Fruit fly (Drosophila melanogaster) whole organism, embryonic: ENCODE data around the gene MED4.

Experiments
- Aef1 ChIP-seq: fragments of 200-800 bp; sonication (Bioruptor generic); IDR thresholded peaks from 3 replicates; pipeline ENCODE4 v1.3.6; 2022; ENCODE audit warnings: missing biosample characterization, missing genetic modification characterization
- Asciz ChIP-seq: fragments of 200-800 bp; sonication (Bioruptor generic); optimal IDR thresholded peaks from 2 replicates; lab custom pipeline; 2017; ENCODE audit warnings: missing biosample characterization, mild to moderate bottlenecking, missing genetic modification characterization, missing genetic modification reagents
- B-H2 ChIP-seq: fragments of 200-800 bp; sonication (Bioruptor generic); optimal IDR thresholded peaks from 2 replicates; lab custom pipeline; 2018; ENCODE audit warnings: missing biosample characterization, mild to moderate bottlenecking, missing genetic modification characterization
- CG10274 ChIP-seq: fragments of 200-800 bp; sonication (Bioruptor generic); optimal IDR thresholded peaks from 3 replicates; lab custom pipeline; 2017; ENCODE audit warnings: missing biosample characterization, mild to moderate bottlenecking, missing genetic modification characterization
- CG10366 ChIP-seq: fragments of 200-800 bp; sonication (Bioruptor generic); IDR thresholded peaks from 2 replicates; pipeline ENCODE4 v1.3.6; 2022; ENCODE audit warnings: missing biosample characterization, missing genetic modification characterization
- CG10565 ChIP-seq: fragments of 200-800 bp; sonication (Bioruptor generic); optimal IDR thresholded peaks from 3 replicates; lab custom pipeline; 2016; ENCODE audit warnings: missing biosample characterization, mild to moderate bottlenecking, missing genetic modification characterization
- CG11085 ChIP-seq: fragments of 200-800 bp; sonication (Bioruptor generic); IDR thresholded peaks from 2 replicates; pipeline ENCODE4 v1.3.6; 2022; ENCODE audit warnings: missing biosample characterization, missing genetic modification characterization
- CG11560 ChIP-seq: fragments of 200-800 bp; sonication (Bioruptor generic); IDR thresholded peaks from 3 replicates; pipeline ENCODE4 v1.3.6; 2022; ENCODE audit warnings: missing biosample characterization, missing genetic modification characterization
- CG12071 ChIP-seq: fragments of 200-800 bp; sonication (Bioruptor generic); optimal IDR thresholded peaks from 3 replicates; lab custom pipeline; 2018; ENCODE audit warnings: missing biosample characterization, mild to moderate bottlenecking, missing genetic modification characterization
- CG12391 ChIP-seq: fragments of 200-800 bp; sonication (Bioruptor generic); optimal IDR thresholded peaks from 3 replicates; lab custom pipeline; 2018; ENCODE audit warnings: missing biosample characterization, mild to moderate bottlenecking, missing genetic modification characterization, moderate library complexity
- CG13775 ChIP-seq: fragments of 200-800 bp; sonication (Bioruptor generic); optimal IDR thresholded peaks from 3 replicates; lab custom pipeline; 2017; ENCODE audit warnings: missing biosample characterization, mild to moderate bottlenecking, missing genetic modification characterization
- CG14050 ChIP-seq: fragments of 200-800 bp; sonication (Bioruptor generic); IDR thresholded peaks from 3 replicates; pipeline ENCODE4 v1.3.6; 2022; ENCODE audit warnings: missing biosample characterization, missing genetic modification characterization
- CG15011 ChIP-seq: fragments of 200-800 bp; sonication (Bioruptor generic); optimal IDR thresholded peaks from 3 replicates; lab custom pipeline; 2018; ENCODE audit warnings: missing biosample characterization, mild to moderate bottlenecking, missing genetic modification characterization
- CG15696 ChIP-seq: fragments of 200-800 bp; sonication (Bioruptor generic); optimal IDR thresholded peaks from 2 replicates; lab custom pipeline; 2019; ENCODE audit warnings: missing biosample characterization, mild to moderate bottlenecking, missing genetic modification characterization, moderate library complexity
- CG17328 ChIP-seq: fragments of 200-800 bp; sonication (Bioruptor generic); IDR thresholded peaks from 2 replicates; pipeline ENCODE4 v1.3.6; 2022; ENCODE audit warnings: missing biosample characterization, missing genetic modification characterization
- CG17359 ChIP-seq: fragments of 200-800 bp; sonication (Bioruptor generic); optimal IDR thresholded peaks from 3 replicates; lab custom pipeline; 2018; ENCODE audit warnings: missing biosample characterization, mild to moderate bottlenecking, missing genetic modification characterization, moderate library complexity
- CG17612 ChIP-seq: fragments of 200-800 bp; sonication (Bioruptor generic); IDR thresholded peaks from 2 replicates; pipeline ENCODE4 v1.3.6; 2022; ENCODE audit warnings: missing biosample characterization, missing genetic modification characterization
- CG18619 ChIP-seq: fragments of 200-800 bp; sonication (Bioruptor generic); optimal IDR thresholded peaks from 3 replicates; lab custom pipeline; 2017; ENCODE audit warnings: missing biosample characterization, mild to moderate bottlenecking, missing genetic modification characterization
- CG2120 ChIP-seq: fragments of 200-800 bp; sonication (Bioruptor generic); optimal IDR thresholded peaks from 3 replicates; lab custom pipeline; 2016; ENCODE audit warnings: missing biosample characterization, missing genetic modification characterization
- CG2199 ChIP-seq: fragments of 200-800 bp; sonication (Bioruptor generic); IDR thresholded peaks from 3 replicates; pipeline ENCODE4 v1.3.6; 2022; ENCODE audit warnings: missing biosample characterization, missing genetic modification characterization
- CG32767 ChIP-seq: fragments of 200-800 bp; sonication (Bioruptor generic); IDR thresholded peaks from 2 replicates; pipeline ENCODE4 v1.3.6; 2022; ENCODE audit warnings: missing biosample characterization, missing genetic modification characterization
- CG34422 ChIP-seq: fragments of 200-800 bp; sonication (Bioruptor generic); IDR thresholded peaks from 3 replicates; pipeline ENCODE4 v1.3.6; 2022; ENCODE audit warnings: missing biosample characterization, missing genetic modification characterization
- CG3847 ChIP-seq: fragments of 200-800 bp; sonication (Bioruptor generic); IDR thresholded peaks from 2 replicates; pipeline ENCODE4 v1.3.6; 2022; ENCODE audit warnings: missing biosample characterization, missing genetic modification characterization
- CG43689 ChIP-seq: fragments of 200-800 bp; sonication (Bioruptor generic); IDR thresholded peaks from 2 replicates; pipeline ENCODE4 v1.3.6; 2022; ENCODE audit warnings: missing biosample characterization, missing genetic modification characterization
- CG4707 ChIP-seq: fragments of 200-800 bp; sonication (Bioruptor generic); optimal IDR thresholded peaks from 2 replicates; lab custom pipeline; 2018; ENCODE audit warnings: missing biosample characterization, mild to moderate bottlenecking, missing genetic modification characterization, moderate library complexity
- CG5953 ChIP-seq: fragments of 200-800 bp; sonication (Bioruptor generic); IDR thresholded peaks from 2 replicates; pipeline ENCODE4 v1.3.6; 2022; ENCODE audit warnings: missing biosample characterization, missing genetic modification characterization
- CG6175 ChIP-seq: fragments of 200-800 bp; sonication (Bioruptor generic); IDR thresholded peaks from 3 replicates; pipeline ENCODE4 v1.3.6; 2022; ENCODE audit warnings: missing biosample characterization, missing genetic modification characterization
- CG8924 ChIP-seq: fragments of 200-800 bp; optimal IDR thresholded peaks from 3 replicates; lab custom pipeline; 2019; ENCODE audit warnings: missing biosample characterization, mild to moderate bottlenecking, missing genetic modification characterization, moderate library complexity
- CG9876 ChIP-seq: fragments of 200-800 bp; sonication (Bioruptor generic); optimal IDR thresholded peaks from 2 replicates; lab custom pipeline; 2016; ENCODE audit warnings: missing biosample characterization, missing genetic modification characterization
- ERR ChIP-seq: fragments of 200-800 bp; sonication (Bioruptor generic); optimal IDR thresholded peaks from 2 replicates; lab custom pipeline; 2016; ENCODE audit warnings: missing biosample characterization, missing genetic modification characterization
- H2.0 ChIP-seq: fragments of 200-800 bp; sonication (Bioruptor generic); IDR thresholded peaks from 2 replicates; pipeline ENCODE4 v1.3.6; 2022; ENCODE audit warnings: missing biosample characterization, missing genetic modification characterization
- HHEX ChIP-seq: fragments of 200-800 bp; sonication (Bioruptor generic); optimal IDR thresholded peaks from 3 replicates; lab custom pipeline; 2017; ENCODE audit warnings: missing biosample characterization, mild to moderate bottlenecking, missing genetic modification characterization, missing genetic modification reagents
- Hsf ChIP-seq: fragments of 200-800 bp; sonication (Bioruptor generic); optimal IDR thresholded peaks from 3 replicates; lab custom pipeline; 2016; ENCODE audit warnings: missing biosample characterization, missing genetic modification characterization
- Meics ChIP-seq: fragments of 200-800 bp; sonication (Bioruptor generic); optimal IDR thresholded peaks from 2 replicates; lab custom pipeline; 2017; ENCODE audit warnings: missing biosample characterization, mild to moderate bottlenecking, missing genetic modification characterization
- NC2β ChIP-seq: fragments of 200-800 bp; sonication (Bioruptor generic); optimal IDR thresholded peaks from 2 replicates; lab custom pipeline; 2016; ENCODE audit warnings: missing biosample characterization, missing genetic modification characterization
- NFAT ChIP-seq: fragments of 200-800 bp; sonication (Bioruptor generic); IDR thresholded peaks from 2 replicates; pipeline ENCODE4 v1.3.6; 2022; ENCODE audit warnings: missing biosample characterization, missing genetic modification characterization
- Spps ChIP-seq: fragments of 200-800 bp; sonication (Bioruptor generic); optimal IDR thresholded peaks from 2 replicates; lab custom pipeline; 2018; ENCODE audit warnings: missing biosample characterization, mild to moderate bottlenecking, missing genetic modification characterization
- corto ChIP-seq: fragments of 200-800 bp; sonication (Bioruptor generic); optimal IDR thresholded peaks from 2 replicates; lab custom pipeline; 2016; ENCODE audit warnings: missing biosample characterization, mild to moderate bottlenecking, missing genetic modification characterization, moderate library complexity
- danr ChIP-seq: fragments of 200-800 bp; sonication (Bioruptor generic); IDR thresholded peaks from 2 replicates; pipeline ENCODE4 v1.3.6; 2022; ENCODE audit warnings: missing biosample characterization, missing genetic modification characterization
- gcm ChIP-seq: fragments of 200-800 bp; sonication (Bioruptor generic); optimal IDR thresholded peaks from 2 replicates; lab custom pipeline; 2019; ENCODE audit warnings: missing biosample characterization, mild to moderate bottlenecking, missing genetic modification characterization, moderate library complexity
- lola ChIP-seq, 3 experiments: fragments of >200 bp in 2 of 3; fragments of 200-800 bp in 1 of 3; sonication (Bioruptor generic) in 1 of 3; optimal IDR thresholded peaks; 2 replicates each; lab custom pipeline; 2017 to 2019; ENCODE audit warnings: missing biosample characterization in 3 of 3, missing genetic modification characterization in 3 of 3, mild to moderate bottlenecking in 1 of 3, moderate library complexity in 1 of 3
- nmo ChIP-seq: fragments of 200-800 bp; sonication (Bioruptor generic); optimal IDR thresholded peaks from 2 replicates; lab custom pipeline; 2018; ENCODE audit warnings: missing biosample characterization, mild to moderate bottlenecking, missing genetic modification characterization, moderate library complexity
- nom ChIP-seq: fragments of 200-800 bp; sonication (Bioruptor generic); optimal IDR thresholded peaks from 2 replicates; lab custom pipeline; 2017; ENCODE audit warnings: missing biosample characterization, missing genetic modification characterization, mild to moderate bottlenecking, moderate library complexity, missing genetic modification reagents
- rib ChIP-seq: fragments of 200-800 bp; sonication (Bioruptor generic); IDR thresholded peaks from 2 replicates; pipeline ENCODE4 v1.3.6; 2022; ENCODE audit warnings: missing biosample characterization, missing genetic modification characterization
- sc ChIP-seq, 3 experiments: fragments of >200 bp in 2 of 3; fragments of 200-800 bp in 1 of 3; sonication (Bioruptor generic) in 1 of 3; optimal IDR thresholded peaks; 2 replicates in 2 of 3; 3 replicates in 1 of 3; lab custom pipeline; 2017; ENCODE audit warnings: mild to moderate bottlenecking in 1 of 3, missing biosample characterization in 1 of 3, missing genetic modification characterization in 1 of 3, missing genetic modification reagents in 1 of 3
- slou ChIP-seq: fragments of 200-800 bp; sonication (Bioruptor generic); optimal IDR thresholded peaks from 3 replicates; lab custom pipeline; 2016; ENCODE audit warnings: missing biosample characterization, missing genetic modification characterization
- trem ChIP-seq: fragments of 200-800 bp; optimal IDR thresholded peaks from 3 replicates; lab custom pipeline; 2019; ENCODE audit warnings: missing biosample characterization, mild to moderate bottlenecking, missing genetic modification characterization, moderate library complexity
- twi ChIP-seq: fragments of 200-800 bp; optimal IDR thresholded peaks from 2 replicates; lab custom pipeline; 2019; ENCODE audit warnings: missing biosample characterization, mild to moderate bottlenecking, missing genetic modification characterization, moderate library complexity
- usp ChIP-seq: fragments of >200 bp; optimal IDR thresholded peaks from 2 replicates; lab custom pipeline; 2017; ENCODE audit warnings: missing biosample characterization, missing genetic modification characterization

Gene MED4

DNA sequence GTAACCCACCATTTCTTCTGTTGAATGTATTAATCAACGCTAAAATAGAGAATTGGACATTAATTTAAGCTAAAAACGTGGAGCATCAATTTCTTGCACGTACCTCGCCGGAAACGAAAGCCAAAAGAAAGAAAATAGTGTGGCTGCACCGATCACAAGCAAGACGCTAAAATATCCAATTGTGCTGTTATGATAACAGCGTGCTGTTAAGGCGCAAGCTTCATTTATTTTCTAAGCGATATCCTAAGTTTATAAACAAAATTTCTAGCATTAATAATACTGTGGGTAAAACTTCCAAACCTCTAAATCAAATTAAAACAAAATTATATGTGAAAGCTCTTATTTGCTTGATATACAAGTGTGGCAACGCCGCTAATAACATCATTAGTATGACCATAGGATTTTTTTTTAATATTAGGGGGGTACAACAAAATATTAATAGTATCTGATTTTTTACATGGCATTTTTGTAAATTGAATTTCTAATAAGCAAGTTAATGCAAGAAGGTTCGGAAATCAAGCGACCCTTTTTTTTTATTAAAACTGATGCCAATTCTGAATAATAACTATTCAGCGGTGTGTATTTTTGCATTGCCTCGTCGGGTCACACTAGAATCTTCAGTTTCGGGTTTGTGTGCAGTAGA, 9.0 kb downstream of the MED4 start, which contains the start of the genes RpL18 and Neos (continued):
- TF ChIP-seq CG15011, result peak; percentile 72
- peak; percentile 43 for TF ChIP-seq CG9876 (GFP tag; lab: Kevin White, UChicago)
- TF ChIP-seq CG12071 (GFP tag; lab: Kevin White, UChicago), result peak; percentile 79
- peak; percentile 66 for TF ChIP-seq CG17359
- TF ChIP-seq H2.0 (GFP tag; lab: Robert Waterston, UW), result peak; percentile 26; the same call in 1 of the 2 replicates
- TF ChIP-seq CG2120, result peak; percentile 82
- TF ChIP-seq CG10274 (GFP tag; lab: Kevin White, UChicago), result peak; percentile 56
- peak; percentile 54; the same call in 1 of the 3 replicates for TF ChIP-seq CG34422 (GFP tag; lab: Robert Waterston, UW)
- peak; percentile 86 for TF ChIP-seq CG12391 (tag; lab: Kevin White, UChicago)
- peak; percentile 14; the same call in 1 of the 2 replicates for TF ChIP-seq rib (GFP tag; lab: Robert Waterston, UW)
- TF ChIP-seq CG15696 (tag; lab: Kevin White, UChicago), result peak; percentile 14
- TF ChIP-seq Meics (GFP tag; lab: Kevin White, UChicago), result peak; percentile 86
- no peak for TF ChIP-seq CG11560 (tag; lab: Robert Waterston, UW)
- no peak for TF ChIP-seq sc (optimal IDR thresholded peaks at IDR 0.05; lab: Kevin White, UChicago)
- peak; percentile 54 for TF ChIP-seq sc (GFP tag; optimal IDR thresholded peaks at IDR 0.05; lab: Kevin White, UChicago)
- TF ChIP-seq nom (GFP tag; lab: Kevin White, UChicago), result peak; percentile 82
- TF ChIP-seq CG6175 (GFP tag; lab: Robert Waterston, UW), result no peak
- TF ChIP-seq CG43689, result no peak
- TF ChIP-seq Aef1 (GFP tag; lab: Robert Waterston, UW), result no peak
- peak; percentile 17; the same call in 1 of the 2 replicates for TF ChIP-seq CG10366
- peak; percentile 72 for TF ChIP-seq nmo (GFP tag; lab: Kevin White, UChicago)
- TF ChIP-seq HHEX (GFP tag; lab: Kevin White, UChicago), result peak; percentile 81
- peak; percentile 78 for TF ChIP-seq Hsf
- peak; percentile 71 for TF ChIP-seq gcm (GFP tag; lab: Kevin White, UChicago)
- TF ChIP-seq CG11085 (GFP tag; lab: Robert Waterston, UW), result no peak
- TF ChIP-seq corto (GFP tag; lab: Kevin White, UChicago), result peak; percentile 20
- TF ChIP-seq CG13775 (GFP tag; lab: Kevin White, UChicago), result peak; percentile 89
- TF ChIP-seq danr (GFP tag; lab: Robert Waterston, UW), result no peak
- TF ChIP-seq NFAT (GFP tag; lab: Robert Waterston, UW), result peak; percentile 43; the same call in 1 of the 2 replicates
- TF ChIP-seq NC2β, result peak; percentile 92
- TF ChIP-seq Spps (tag; lab: Kevin White, UChicago), result peak; percentile 35
- peak; percentile 74 for TF ChIP-seq CG4707
- TF ChIP-seq slou (GFP tag; lab: Kevin White, UChicago), result no peak
- TF ChIP-seq CG10565 (GFP tag; lab: Kevin White, UChicago), result no peak
- TF ChIP-seq CG32767 (GFP tag; lab: Robert Waterston, UW), result no peak; the same call in 1 of the 2 replicates
- peak; percentile 25; the same call in 1 of the 3 replicates for TF ChIP-seq CG14050 (GFP tag; lab: Robert Waterston, UW)
- no peak for TF ChIP-seq CG17612 (GFP tag; lab: Robert Waterston, UW)
- TF ChIP-seq CG17328 (GFP tag; lab: Robert Waterston, UW), result peak; percentile 52
- TF ChIP-seq CG18619 (GFP tag; lab: Kevin White, UChicago), result peak; percentile 84
- peak; percentile 79 for TF ChIP-seq trem (tag; lab: Kevin White, UChicago)
- peak; percentile 78 for TF ChIP-seq B-H2
- TF ChIP-seq CG8924 (tag; lab: Kevin White, UChicago), result peak; percentile 78
- TF ChIP-seq lola (GFP tag; optimal IDR thresholded peaks at IDR 0.05; lab: Kevin White, UChicago), result peak in 1 of 3 experiments; percentile 50
- no peak for TF ChIP-seq CG2199 (GFP tag; lab: Robert Waterston, UW)
- peak; percentile 58; the same call in 1 of the 2 replicates for TF ChIP-seq CG5953 (GFP tag; lab: Robert Waterston, UW)
- TF ChIP-seq Asciz (GFP tag; lab: Kevin White, UChicago), result peak; percentile 75
- peak; percentile 42 for TF ChIP-seq twi
- no peak for TF ChIP-seq ERR (GFP tag; lab: Kevin White, UChicago)
- peak; percentile 45; the same call in 1 of the 2 replicates for TF ChIP-seq CG3847 (GFP tag; lab: Robert Waterston, UW)
- no peak for TF ChIP-seq usp (GFP tag; lab: Kevin White, UChicago)
